Fruit fly (Drosophila melanogaster) whole organism, embryonic: ENCODE data around the gene Boh1.
A peak's percentile ranks its signal among the peaks of the same experiment; 100 is the strongest.

Experiments
- Aef1 ChIP-seq: fragments of 200-800 bp; sonication (Bioruptor generic); IDR thresholded peaks from 3 replicates; pipeline ENCODE4 v1.3.6; 2022; ENCODE audit warnings: missing biosample characterization, missing genetic modification characterization
- Asciz ChIP-seq: fragments of 200-800 bp; sonication (Bioruptor generic); optimal IDR thresholded peaks from 2 replicates; lab custom pipeline; 2017; ENCODE audit warnings: missing biosample characterization, mild to moderate bottlenecking, missing genetic modification characterization, missing genetic modification reagents
- CG10267 ChIP-seq: fragments of 200-800 bp; sonication (Bioruptor generic); optimal IDR thresholded peaks from 2 replicates; lab custom pipeline; 2018; ENCODE audit warnings: missing biosample characterization, mild to moderate bottlenecking, missing genetic modification characterization, moderate library complexity
- CG10462 ChIP-seq: fragments of 200-800 bp; sonication (Bioruptor generic); optimal IDR thresholded peaks from 2 replicates; lab custom pipeline; 2016; ENCODE audit warnings: missing biosample characterization, missing genetic modification characterization
- CG14667 ChIP-seq: fragments of 200-800 bp; sonication (Bioruptor generic); IDR thresholded peaks from 2 replicates; pipeline ENCODE4 v1.3.6; 2022; ENCODE audit warnings: missing biosample characterization, missing genetic modification characterization
- CG14965 ChIP-seq: fragments of 200-800 bp; sonication (Bioruptor generic); optimal IDR thresholded peaks from 2 replicates; lab custom pipeline; 2016; ENCODE audit warnings: missing biosample characterization, missing genetic modification characterization, borderline replicate concordance
- CG17568 ChIP-seq: fragments of 200-800 bp; sonication (Bioruptor generic); optimal IDR thresholded peaks from 2 replicates; lab custom pipeline; 2018; ENCODE audit warnings: missing biosample characterization, mild to moderate bottlenecking, missing genetic modification characterization, moderate library complexity
- CG18262 ChIP-seq: fragments of 200-800 bp; optimal IDR thresholded peaks from 3 replicates; lab custom pipeline; 2019; ENCODE audit warnings: missing biosample characterization, mild to moderate bottlenecking, missing genetic modification characterization, moderate library complexity
- CG2116 ChIP-seq: fragments of 200-800 bp; sonication (Bioruptor generic); optimal IDR thresholded peaks from 3 replicates; lab custom pipeline; 2018; ENCODE audit warnings: missing biosample characterization, mild to moderate bottlenecking, missing genetic modification characterization
- CG2712 ChIP-seq: fragments of 200-800 bp; optimal IDR thresholded peaks from 3 replicates; lab custom pipeline; 2019; ENCODE audit warnings: missing biosample characterization, mild to moderate bottlenecking, missing genetic modification characterization, moderate library complexity
- CG3407 ChIP-seq: fragments of 200-800 bp; sonication (Bioruptor generic); optimal IDR thresholded peaks from 2 replicates; lab custom pipeline; 2018; ENCODE audit warnings: missing biosample characterization, mild to moderate bottlenecking, missing genetic modification characterization
- CG34422 ChIP-seq: fragments of 200-800 bp; sonication (Bioruptor generic); IDR thresholded peaks from 3 replicates; pipeline ENCODE4 v1.3.6; 2022; ENCODE audit warnings: missing biosample characterization, missing genetic modification characterization
- CG3726 ChIP-seq: fragments of 200-800 bp; sonication (Bioruptor generic); IDR thresholded peaks from 3 replicates; pipeline ENCODE4, ENCODE4 v1.3.6; 2022; ENCODE audit warnings: missing biosample characterization, missing genetic modification characterization
- CG7556 ChIP-seq: fragments of 200-800 bp; sonication (Bioruptor generic); optimal IDR thresholded peaks from 2 replicates; lab custom pipeline; 2017; ENCODE audit warnings: missing biosample characterization, mild to moderate bottlenecking, missing genetic modification characterization
- CG8359 ChIP-seq: fragments of 200-800 bp; sonication (Bioruptor generic); optimal IDR thresholded peaks from 2 replicates; lab custom pipeline; 2017; ENCODE audit warnings: missing biosample characterization, mild to moderate bottlenecking, missing genetic modification characterization, borderline replicate concordance
- CG9817 ChIP-seq: fragments of 200-800 bp; sonication (Bioruptor generic); optimal IDR thresholded peaks from 2 replicates; lab custom pipeline; 2018; ENCODE audit warnings: missing biosample characterization, mild to moderate bottlenecking, missing genetic modification characterization, moderate library complexity
- D ChIP-seq, 2 experiments: fragments of 200-800 bp in 1 of 2; fragments of >200 bp in 1 of 2; sonication (Bioruptor generic) in 1 of 2; optimal IDR thresholded peaks; 2 replicates in 1 of 2; 3 replicates in 1 of 2; lab custom pipeline; 2017; ENCODE audit warnings: mild to moderate bottlenecking in 1 of 2, missing biosample characterization in 1 of 2, missing genetic modification characterization in 1 of 2, missing genetic modification reagents in 1 of 2
- Dfd ChIP-seq, 2 experiments: fragments of >200 bp; optimal IDR thresholded peaks; 2 replicates each; lab custom pipeline; 2017; ENCODE audit warnings: missing biosample characterization in 2 of 2, missing genetic modification characterization in 2 of 2
- Doc2 ChIP-seq: fragments of 200-800 bp; sonication (Bioruptor generic); IDR thresholded peaks from 2 replicates; pipeline ENCODE4 v1.3.6; 2022; ENCODE audit warnings: missing biosample characterization, missing genetic modification characterization
- E2f1 ChIP-seq: fragments of 200-800 bp; sonication (Bioruptor generic); IDR thresholded peaks from 2 replicates; pipeline ENCODE4 v1.3.6; 2022; ENCODE audit warnings: missing biosample characterization, missing genetic modification characterization
- E2f2 ChIP-seq: fragments of 200-800 bp; sonication (Bioruptor generic); IDR thresholded peaks from 2 replicates; pipeline ENCODE4 v1.3.6; 2022; ENCODE audit warnings: missing biosample characterization, missing genetic modification characterization
- H2.0 ChIP-seq: fragments of 200-800 bp; sonication (Bioruptor generic); IDR thresholded peaks from 2 replicates; pipeline ENCODE4 v1.3.6; 2022; ENCODE audit warnings: missing biosample characterization, missing genetic modification characterization
- HmgZ ChIP-seq: fragments of 200-800 bp; sonication (Bioruptor generic); optimal IDR thresholded peaks from 2 replicates; lab custom pipeline; 2018; ENCODE audit warnings: missing biosample characterization, mild to moderate bottlenecking, missing genetic modification characterization
- Hr78 ChIP-seq, 2 experiments: fragments of 200-800 bp in 1 of 2; fragments of >200 bp in 1 of 2; sonication (Bioruptor generic) in 1 of 2; optimal IDR thresholded peaks; 2 replicates each; lab custom pipeline; 2017 to 2019; ENCODE audit warnings: missing biosample characterization in 2 of 2, missing genetic modification characterization in 2 of 2, mild to moderate bottlenecking in 1 of 2, moderate library complexity in 1 of 2
- Lhr ChIP-seq: fragments of 200-800 bp; sonication (Bioruptor generic); optimal IDR thresholded peaks from 3 replicates; lab custom pipeline; 2017; ENCODE audit warnings: mild to moderate bottlenecking, missing biosample characterization, missing genetic modification reagents, missing genetic modification characterization
- MESR4 ChIP-seq: fragments of 200-800 bp; sonication (Bioruptor generic); optimal IDR thresholded peaks from 2 replicates; lab custom pipeline; 2018; ENCODE audit warnings: missing biosample characterization, mild to moderate bottlenecking, missing genetic modification characterization, moderate library complexity
- Nf-YC ChIP-seq: fragments of 200-800 bp; optimal IDR thresholded peaks from 3 replicates; lab custom pipeline; 2019; ENCODE audit warnings: missing biosample characterization, mild to moderate bottlenecking, missing genetic modification characterization, moderate library complexity
- Pdp1 ChIP-seq, 2 experiments: fragments of 200-800 bp; sonication (Bioruptor generic); optimal IDR thresholded peaks; 3 replicates each; lab custom pipeline; 2016; ENCODE audit warnings: missing biosample characterization in 2 of 2, missing genetic modification characterization in 2 of 2, mild to moderate bottlenecking in 1 of 2, moderate library complexity in 1 of 2
- Sry-δ ChIP-seq: fragments of 200-800 bp; sonication (Bioruptor generic); optimal IDR thresholded peaks from 2 replicates; lab custom pipeline; 2016; ENCODE audit warnings: missing biosample characterization, missing genetic modification characterization
- YL-1 ChIP-seq: fragments of 200-800 bp; sonication (Bioruptor generic); optimal IDR thresholded peaks from 3 replicates; lab custom pipeline; 2017; ENCODE audit warnings: missing biosample characterization, mild to moderate bottlenecking, missing genetic modification characterization
- ac ChIP-seq: fragments of 200-800 bp; sonication (Bioruptor generic); optimal IDR thresholded peaks from 3 replicates; lab custom pipeline; 2017; ENCODE audit warnings: missing biosample characterization, mild to moderate bottlenecking, missing genetic modification characterization
- aop ChIP-seq: fragments of 200-800 bp; sonication (Bioruptor generic); IDR thresholded peaks from 2 replicates; pipeline ENCODE4 v1.3.6; 2022; ENCODE audit warnings: missing biosample characterization, missing genetic modification characterization
- ash1 ChIP-seq: fragments of 200-800 bp; sonication (Bioruptor generic); optimal IDR thresholded peaks from 2 replicates; lab custom pipeline; 2018; ENCODE audit warnings: missing biosample characterization, mild to moderate bottlenecking, missing genetic modification characterization
- disco-r ChIP-seq: fragments of 200-800 bp; sonication (Bioruptor generic); optimal IDR thresholded peaks from 2 replicates; lab custom pipeline; 2016; ENCODE audit warnings: missing biosample characterization, missing genetic modification characterization
- eve ChIP-seq, 2 experiments: fragments of >200 bp; optimal IDR thresholded peaks; 2 replicates each; lab custom pipeline; 2017; ENCODE audit warnings: missing biosample characterization in 2 of 2, missing genetic modification characterization in 2 of 2
- gce ChIP-seq: fragments of 200-800 bp; sonication (Bioruptor generic); IDR thresholded peaks from 3 replicates; pipeline ENCODE4 v1.3.6; 2022; ENCODE audit warnings: missing biosample characterization, missing genetic modification characterization
- ham ChIP-seq: fragments of 200-800 bp; sonication (Bioruptor generic); IDR thresholded peaks from 2 replicates; pipeline ENCODE4 v1.3.6; 2022; ENCODE audit warnings: missing biosample characterization, missing genetic modification characterization
- kay ChIP-seq: fragments of 200-800 bp; sonication (Bioruptor generic); optimal IDR thresholded peaks from 2 replicates; lab custom pipeline; 2016; ENCODE audit warnings: missing biosample characterization, missing genetic modification characterization
- ken ChIP-seq: fragments of 200-800 bp; sonication (Bioruptor generic); IDR thresholded peaks from 3 replicates; pipeline ENCODE4 v1.3.6; 2022; ENCODE audit warnings: missing biosample characterization, missing genetic modification characterization
- lola ChIP-seq, 3 experiments: fragments of >200 bp in 2 of 3; fragments of 200-800 bp in 1 of 3; sonication (Bioruptor generic) in 1 of 3; optimal IDR thresholded peaks; 2 replicates each; lab custom pipeline; 2017 to 2019; ENCODE audit warnings: missing biosample characterization in 3 of 3, missing genetic modification characterization in 3 of 3, mild to moderate bottlenecking in 1 of 3, moderate library complexity in 1 of 3
- odd ChIP-seq: fragments of 200-800 bp; sonication (Bioruptor generic); optimal IDR thresholded peaks from 2 replicates; lab custom pipeline; 2017; ENCODE audit warnings: missing biosample characterization, mild to moderate bottlenecking, missing genetic modification characterization
- pum ChIP-seq: fragments of 200-800 bp; sonication (Bioruptor generic); optimal IDR thresholded peaks from 2 replicates; lab custom pipeline; 2016; ENCODE audit warnings: missing biosample characterization, missing genetic modification characterization
- sim ChIP-seq: fragments of 200-800 bp; sonication (Bioruptor generic); IDR thresholded peaks from 2 replicates; pipeline ENCODE4 v1.3.6; 2022; ENCODE audit warnings: missing biosample characterization, missing genetic modification characterization
- sob ChIP-seq: fragments of 200-800 bp; sonication (Bioruptor generic); IDR thresholded peaks from 2 replicates; pipeline ENCODE4 v1.3.6; 2022; ENCODE audit warnings: missing biosample characterization, missing genetic modification characterization
- sr ChIP-seq: fragments of 200-800 bp; sonication (Bioruptor generic); IDR thresholded peaks from 3 replicates; pipeline ENCODE4 v1.3.6; 2022; ENCODE audit warnings: missing biosample characterization, missing genetic modification characterization
- tna ChIP-seq: fragments of 200-800 bp; sonication (Bioruptor generic); IDR thresholded peaks from 2 replicates; pipeline ENCODE4 v1.3.6; 2022; ENCODE audit warnings: missing biosample characterization, missing genetic modification characterization; ENCODE audit not compliant: partially characterized antibody
- usp ChIP-seq: fragments of >200 bp; optimal IDR thresholded peaks from 2 replicates; lab custom pipeline; 2017; ENCODE audit warnings: missing biosample characterization, missing genetic modification characterization
- zf30C ChIP-seq: fragments of 200-800 bp; sonication (Bioruptor generic); optimal IDR thresholded peaks from 3 replicates; lab custom pipeline; 2018; ENCODE audit warnings: missing biosample characterization, mild to moderate bottlenecking, missing genetic modification characterization

The Boh1 gene

dm6 chr3R:27937752-27938694 lies 18.8 kb upstream of the Boh1 start, which contains the start of the genes NSD and BOD1 (continued):
- TF ChIP-seq MESR4 (GFP tag; lab: Kevin White, UChicago) (peak; percentile 72), CG9817 (tag; lab: Kevin White, UChicago) (peak; percentile 60), Doc2 (GFP tag; lab: Robert Waterston, UW) (no peak), tna (GFP tag; lab: Robert Waterston, UW) (peak; percentile 92), sim (GFP tag; lab: Robert Waterston, UW) (no peak), zf30C (no peak), ash1 (GFP tag; lab: Kevin White, UChicago) (no peak), CG3726 (GFP tag; lab: Robert Waterston, UW) (peak; percentile 50; the same call in 1 of the 3 replicates), H2.0 (GFP tag; lab: Robert Waterston, UW) (peak; percentile 45), odd (GFP tag; lab: Kevin White, UChicago) (no peak), CG14667 (GFP tag; lab: Robert Waterston, UW) (peak; percentile 58), pum (GFP tag; lab: Kevin White, UChicago) (no peak), ac (GFP tag; lab: Kevin White, UChicago) (no peak), Hr78 (GFP tag; optimal IDR thresholded peaks at IDR 0.05; lab: Kevin White, UChicago) (no peak), sob (GFP tag; lab: Robert Waterston, UW) (peak; percentile 86), usp (GFP tag; lab: Kevin White, UChicago) (no peak), CG34422 (GFP tag; lab: Robert Waterston, UW) (peak; percentile 77), sr (no peak; the same call in 2 of the 3 replicates), gce (GFP tag; lab: Robert Waterston, UW) (no peak), Dfd (GFP tag; optimal IDR thresholded peaks at IDR 0.05; lab: Kevin White, UChicago) (no peak), HmgZ (peak; percentile 41), CG2116 (peak; percentile 98), Nf-YC (peak; percentile 2), CG10462 (GFP tag; lab: Kevin White, UChicago) (peak; percentile 17), CG8359 (GFP tag; lab: Kevin White, UChicago) (no peak), CG2712 (tag; lab: Kevin White, UChicago) (peak; percentile 71), E2f2 (GFP tag; lab: Robert Waterston, UW) (peak; percentile 66), CG17568 (GFP tag; lab: Kevin White, UChicago) (no peak), Sry-δ (peak; percentile 88), CG7556 (GFP tag; lab: Kevin White, UChicago) (peak; percentile 39), YL-1 (GFP tag; lab: Kevin White, UChicago) (peak; percentile 68), CG14965 (GFP tag; lab: Kevin White, UChicago) (no peak), E2f1 (GFP tag; lab: Robert Waterston, UW) (peak; percentile 84), aop (no peak), D (optimal IDR thresholded peaks at IDR 0.05; lab: Kevin White, UChicago) (no peak), D (GFP tag; optimal IDR thresholded peaks at IDR 0.05; lab: Kevin White, UChicago) (no peak), disco-r (GFP tag; lab: Kevin White, UChicago) (no peak), Asciz (GFP tag; lab: Kevin White, UChicago) (no peak), lola (GFP tag; optimal IDR thresholded peaks at IDR 0.05; lab: Kevin White, UChicago) (peak in 1 of 3 experiments; percentile 19), CG18262 (tag; lab: Kevin White, UChicago) (peak; percentile 62), Pdp1 (GFP tag; optimal IDR thresholded peaks at IDR 0.05; lab: Kevin White, UChicago) (peak; percentile 14 to 40), ken (GFP tag; lab: Robert Waterston, UW) (peak; percentile 82), Lhr (no peak), Aef1 (GFP tag; lab: Robert Waterston, UW) (peak; percentile 65), CG3407 (GFP tag; lab: Kevin White, UChicago) (no peak), eve (GFP tag; optimal IDR thresholded peaks at IDR 0.05; lab: Kevin White, UChicago) (no peak), ham (GFP tag; lab: Robert Waterston, UW) (no peak), CG10267 (tag; lab: Kevin White, UChicago) (peak; percentile 35), kay (GFP tag; lab: Kevin White, UChicago) (no peak)
